Fruit fly (Drosophila melanogaster) whole organism, prepupa: Measurements from ENCODE around the gene CG5946.

Source experiments
- CG10631 ChIP-seq: fragments of 200-800 bp; sonication (Bioruptor generic); optimal IDR thresholded peaks from 2 replicates; lab custom pipeline; 2016; ENCODE audit warnings: missing biosample characterization, missing genetic modification characterization
- CG11294 ChIP-seq: fragments of 200-800 bp; sonication (Bioruptor generic); IDR thresholded peaks from 2 replicates; pipeline ENCODE4 v1.3.6; 2022; ENCODE audit warnings: missing biosample characterization, missing genetic modification characterization
- CG11762 ChIP-seq: fragments of 200-800 bp; sonication (Bioruptor generic); optimal IDR thresholded peaks from 3 replicates; lab custom pipeline; 2016; ENCODE audit warnings: missing biosample characterization, missing genetic modification characterization; ENCODE audit not compliant: insufficient read depth
- CG11902 ChIP-seq: fragments of 200-800 bp; sonication (Bioruptor generic); optimal IDR thresholded peaks from 3 replicates; lab custom pipeline; 2016; ENCODE audit warnings: missing biosample characterization, missing genetic modification characterization
- CG15336 ChIP-seq: fragments of 200-800 bp; sonication (Bioruptor generic); IDR thresholded peaks from 2 replicates; pipeline ENCODE4 v1.3.6; 2022; ENCODE audit warnings: missing biosample characterization, missing genetic modification characterization
- CG32006 ChIP-seq: fragments of 200-800 bp; sonication (Bioruptor generic); optimal IDR thresholded peaks from 3 replicates; lab custom pipeline; 2017; ENCODE audit warnings: missing biosample characterization, mild to moderate bottlenecking, missing genetic modification characterization
- CG4318 ChIP-seq: fragments of 200-800 bp; sonication (Bioruptor generic); optimal IDR thresholded peaks from 3 replicates; lab custom pipeline; 2017; ENCODE audit warnings: missing biosample characterization, mild to moderate bottlenecking, missing genetic modification characterization
- CG6163 ChIP-seq: fragments of 200-800 bp; sonication (Bioruptor generic); IDR thresholded peaks from 3 replicates; pipeline ENCODE4 v1.3.6; 2022; ENCODE audit warnings: missing biosample characterization, missing genetic modification characterization
- CG6276 ChIP-seq: fragments of 200-800 bp; sonication (Bioruptor generic); optimal IDR thresholded peaks from 2 replicates; lab custom pipeline; 2017; ENCODE audit warnings: missing biosample characterization, mild to moderate bottlenecking, missing genetic modification characterization
- CG6792 ChIP-seq: fragments of 200-800 bp; sonication (Bioruptor generic); optimal IDR thresholded peaks from 3 replicates; lab custom pipeline; 2016; ENCODE audit warnings: missing biosample characterization, missing genetic modification characterization
- CG6808 ChIP-seq: fragments of 200-800 bp; sonication (Bioruptor generic); optimal IDR thresholded peaks from 3 replicates; lab custom pipeline; 2017; ENCODE audit warnings: missing biosample characterization, missing genetic modification characterization, mild to moderate bottlenecking, moderate library complexity, missing genetic modification reagents
- CG8319 ChIP-seq: fragments of 200-800 bp; sonication (Bioruptor generic); optimal IDR thresholded peaks from 3 replicates; lab custom pipeline; 2016; ENCODE audit warnings: missing biosample characterization, missing genetic modification characterization
- CG8632 ChIP-seq: fragments of 200-800 bp; sonication (Bioruptor generic); optimal IDR thresholded peaks from 3 replicates; lab custom pipeline; 2016; ENCODE audit warnings: missing biosample characterization, missing genetic modification characterization
- Eip75B ChIP-seq: fragments of 200-800 bp; sonication (Bioruptor generic); optimal IDR thresholded peaks from 3 replicates; lab custom pipeline; 2016; ENCODE audit warnings: missing biosample characterization, missing genetic modification characterization
- Eip78C ChIP-seq: fragments of 200-800 bp; sonication (Bioruptor generic); peaks from one replicate; lab custom pipeline; 2016; ENCODE audit warnings: missing biosample characterization, missing genetic modification characterization
- Ets96B ChIP-seq: fragments of 200-800 bp; optimal IDR thresholded peaks from 2 replicates; lab custom pipeline; 2019; ENCODE audit warnings: missing biosample characterization, mild to moderate bottlenecking, missing genetic modification characterization, moderate library complexity
- Gug ChIP-seq: fragments of 200-800 bp; sonication (Bioruptor generic); IDR thresholded peaks from 2 replicates; pipeline ENCODE4 v1.3.6; 2022; ENCODE audit warnings: missing biosample characterization, missing genetic modification characterization
- Hr39 ChIP-seq: fragments of 200-800 bp; sonication (Bioruptor generic); optimal IDR thresholded peaks from 2 replicates; lab custom pipeline; 2016; ENCODE audit warnings: missing biosample characterization, missing genetic modification characterization
- Hr4 ChIP-seq: fragments of 200-800 bp; sonication (Bioruptor generic); optimal IDR thresholded peaks from 3 replicates; lab custom pipeline; 2016; ENCODE audit warnings: missing biosample characterization, missing genetic modification characterization
- OdsH ChIP-seq: fragments of 200-800 bp; sonication (Bioruptor generic); optimal IDR thresholded peaks from 3 replicates; lab custom pipeline; 2016; ENCODE audit warnings: missing biosample characterization, missing genetic modification characterization
- Smox ChIP-seq: fragments of 200-800 bp; sonication (Bioruptor generic); optimal IDR thresholded peaks from 3 replicates; lab custom pipeline; 2016; ENCODE audit warnings: missing biosample characterization, missing genetic modification characterization
- Sox102F ChIP-seq: fragments of 200-800 bp; sonication (Bioruptor generic); optimal IDR thresholded peaks from 2 replicates; lab custom pipeline; 2016; ENCODE audit warnings: missing biosample characterization, mild to moderate bottlenecking, missing genetic modification characterization
- Sox14 ChIP-seq: fragments of 200-800 bp; sonication (Bioruptor generic); optimal IDR thresholded peaks from 3 replicates; lab custom pipeline; 2016; ENCODE audit warnings: missing biosample characterization, missing genetic modification characterization
- achi ChIP-seq: fragments of 200-800 bp; sonication (Bioruptor generic); optimal IDR thresholded peaks from 3 replicates; lab custom pipeline; 2016; ENCODE audit warnings: missing biosample characterization, missing genetic modification characterization
- cyc ChIP-seq: fragments of 200-800 bp; sonication (Bioruptor generic); optimal IDR thresholded peaks from 3 replicates; lab custom pipeline; 2016; ENCODE audit warnings: missing biosample characterization, missing genetic modification characterization
- dac ChIP-seq: fragments of 200-800 bp; sonication (Bioruptor generic); optimal IDR thresholded peaks from 2 replicates; lab custom pipeline; 2017; ENCODE audit warnings: missing biosample characterization, mild to moderate bottlenecking, missing genetic modification characterization
- eg ChIP-seq: fragments of 200-800 bp; sonication (Bioruptor generic); IDR thresholded peaks from 3 replicates; pipeline ENCODE4 v1.3.6; 2022; ENCODE audit warnings: missing biosample characterization, missing genetic modification characterization
- esn ChIP-seq: fragments of 200-800 bp; sonication (Bioruptor generic); optimal IDR thresholded peaks from 2 replicates; lab custom pipeline; 2016; ENCODE audit warnings: missing biosample characterization, mild to moderate bottlenecking, missing genetic modification characterization, moderate library complexity
- fd59A ChIP-seq: fragments of 200-800 bp; sonication (Bioruptor generic); optimal IDR thresholded peaks from 2 replicates; lab custom pipeline; 2017; ENCODE audit warnings: missing biosample characterization, mild to moderate bottlenecking, missing genetic modification characterization, missing genetic modification reagents
- fd85E ChIP-seq: fragments of 200-800 bp; sonication (Bioruptor generic); optimal IDR thresholded peaks from 3 replicates; lab custom pipeline; 2016; ENCODE audit warnings: missing biosample characterization, missing genetic modification characterization
- lz ChIP-seq: fragments of 200-800 bp; sonication (Bioruptor generic); optimal IDR thresholded peaks from 3 replicates; lab custom pipeline; 2016; ENCODE audit warnings: missing biosample characterization, missing genetic modification characterization
- salr ChIP-seq, 2 experiments: fragments of 200-800 bp; sonication (Bioruptor generic); optimal IDR thresholded peaks; 3 replicates each; lab custom pipeline; 2016 to 2018; ENCODE audit warnings: missing biosample characterization in 2 of 2, missing genetic modification characterization in 2 of 2, mild to moderate bottlenecking in 1 of 2
- spab ChIP-seq: fragments of 200-800 bp; sonication (Bioruptor generic); optimal IDR thresholded peaks from 2 replicates; lab custom pipeline; 2017; ENCODE audit warnings: missing biosample characterization, mild to moderate bottlenecking, missing genetic modification characterization, missing genetic modification reagents
- topi ChIP-seq: fragments of 200-800 bp; sonication (Bioruptor generic); optimal IDR thresholded peaks from 3 replicates; lab custom pipeline; 2016; ENCODE audit warnings: missing biosample characterization, missing genetic modification characterization

The CG5946 gene

DNA sequence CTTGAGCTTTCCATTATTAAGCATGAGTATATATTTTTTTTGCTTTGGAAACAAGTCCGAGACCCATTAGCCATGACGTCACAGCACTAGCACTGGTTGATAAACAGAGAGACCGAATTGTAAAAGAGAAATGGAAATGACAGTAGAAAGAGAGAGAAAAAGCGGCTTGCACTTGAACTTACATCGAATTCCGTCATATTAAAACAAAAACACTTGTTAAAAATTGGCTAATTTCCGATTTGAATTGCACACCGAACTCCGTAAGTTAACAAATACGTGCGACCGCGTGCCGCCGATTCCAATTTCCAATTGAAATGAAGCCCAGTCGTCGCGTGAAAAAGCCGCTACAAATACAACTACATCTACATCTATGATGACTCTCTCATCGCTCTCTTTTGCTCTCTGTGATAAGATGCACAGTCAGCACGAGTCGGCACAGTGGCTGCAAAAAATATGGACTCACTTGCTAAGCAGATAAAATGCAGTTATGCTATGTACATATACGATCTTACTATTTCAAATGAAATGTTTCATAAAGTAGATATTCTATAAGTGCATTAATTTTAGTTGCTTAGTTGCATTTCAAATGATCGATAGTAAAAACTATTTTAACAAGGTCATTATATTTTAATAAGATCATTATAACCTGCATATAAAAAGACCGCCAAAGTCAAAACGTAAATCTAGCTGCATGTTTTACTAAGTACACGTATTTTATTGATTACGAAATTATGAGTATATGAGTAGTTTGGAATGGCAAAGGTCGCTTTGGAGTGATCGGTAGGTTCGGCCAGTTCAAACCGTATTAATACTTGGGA lies 2.2 kb downstream of the CG5946 start (continued):
- TF ChIP-seq eg (GFP tag; lab: Robert Waterston, UW) (peak; percentile 61; the same call in 2 of the 3 replicates), cyc (GFP tag; lab: Kevin White, UChicago) (no peak), topi (GFP tag; lab: Kevin White, UChicago) (peak; percentile 3), Eip78C (GFP tag; lab: Kevin White, UChicago) (peak; percentile 64), lz (GFP tag; lab: Kevin White, UChicago) (peak; percentile 38), Ets96B (tag; lab: Kevin White, UChicago) (peak; percentile 5)

DNA sequence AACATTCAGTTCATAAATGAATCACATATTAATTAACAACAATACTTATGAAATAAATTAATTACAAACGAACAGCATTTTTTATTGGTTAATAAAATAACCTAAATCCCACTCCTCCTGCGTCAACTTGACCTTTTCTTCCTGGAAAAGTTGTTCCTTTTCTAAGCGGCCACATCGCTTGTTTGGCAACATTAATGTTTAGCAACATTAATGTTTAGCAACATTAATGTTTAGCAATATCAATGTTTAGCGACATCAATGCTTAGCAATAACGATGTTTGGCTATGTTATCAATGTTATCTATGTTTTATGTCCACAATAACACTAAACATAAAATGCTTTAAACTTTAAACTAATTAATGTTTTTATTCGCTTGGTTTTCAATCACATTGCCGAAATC lies 5.4 kb downstream of the CG5946 start:
- TF ChIP-seq Eip75B (GFP tag; lab: Kevin White, UChicago) (no peak), Hr39 (GFP tag; lab: Kevin White, UChicago) (no peak), dac (GFP tag; lab: Kevin White, UChicago) (no peak), Gug (no peak), CG11762 (GFP tag; lab: Kevin White, UChicago) (no peak), fd59A (GFP tag; lab: Kevin White, UChicago) (no peak), Hr4 (GFP tag; lab: Kevin White, UChicago) (no peak), CG11902 (GFP tag; lab: Kevin White, UChicago) (no peak), CG6276 (GFP tag; lab: Kevin White, UChicago) (no peak), CG15336 (GFP tag; lab: Robert Waterston, UW) (no peak), CG4318 (GFP tag; lab: Kevin White, UChicago) (no peak), Smox (no peak), topi (GFP tag; lab: Kevin White, UChicago) (no peak)

DNA sequence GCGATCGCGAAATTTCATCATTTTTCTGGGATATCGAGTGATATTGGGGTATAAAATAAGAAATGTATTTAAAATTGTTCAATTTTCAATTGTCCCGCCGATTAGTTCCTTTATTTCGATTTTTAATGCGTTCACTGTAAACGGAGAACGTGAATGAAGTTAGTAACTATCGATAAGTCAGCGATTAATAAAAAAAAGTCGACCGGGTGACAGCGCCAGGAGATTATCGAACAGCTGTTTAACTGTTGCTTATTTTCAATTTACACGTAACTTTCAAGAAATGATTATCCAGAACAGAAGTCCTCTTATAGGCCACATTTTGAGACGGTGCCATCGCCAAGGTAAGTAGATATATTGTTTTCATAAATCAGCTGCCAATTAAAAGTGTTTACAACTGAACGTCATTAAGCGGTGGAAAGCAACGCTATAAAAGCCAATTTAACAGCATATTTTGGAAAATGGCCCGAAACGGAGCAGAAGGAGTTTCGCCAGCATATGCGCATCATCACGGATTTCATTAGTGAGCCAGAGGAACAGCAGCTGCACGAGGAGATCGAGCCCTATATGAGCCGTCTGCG lies 6.8 kb downstream of the CG5946 start, which contains the start of gene CG14130:
Gene CG14130 (plus strand): TSS at position 225 of the 578 bp plus-strand sequence.
- no peak for TF ChIP-seq Hr39 (GFP tag; lab: Kevin White, UChicago)
- peak; percentile 71 for TF ChIP-seq achi (GFP tag; lab: Kevin White, UChicago)

DNA sequence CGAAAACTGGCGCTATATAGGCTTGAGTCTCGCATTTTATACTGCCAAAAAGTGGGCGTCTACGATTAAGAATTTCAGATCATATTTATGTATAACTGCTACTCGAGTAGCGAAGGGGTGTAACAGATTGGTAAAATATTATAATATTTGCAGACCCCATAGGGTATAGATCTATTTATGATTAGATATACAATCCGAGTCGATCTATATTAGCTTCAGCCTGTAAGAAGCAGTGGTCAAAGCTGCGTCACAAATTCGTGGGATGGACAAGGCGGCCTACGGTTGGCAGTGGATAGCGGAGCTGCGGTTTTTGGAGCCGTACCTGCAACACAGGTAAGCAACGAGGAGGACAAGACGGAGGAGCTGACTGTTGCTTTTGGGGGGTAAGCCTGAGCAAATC lies 7.4 kb downstream of the CG5946 start, which contains the start of gene Cubn2:
Gene Cubn2 (minus strand): TSS at position 101 of the 400 bp plus-strand sequence.
- TF ChIP-seq CG6792 (GFP tag; lab: Kevin White, UChicago) = no peak
- no peak for TF ChIP-seq fd85E (GFP tag; lab: Kevin White, UChicago)
- TF ChIP-seq spab = no peak
- no peak for TF ChIP-seq Smox
- no peak for TF ChIP-seq CG11294
- TF ChIP-seq Hr4 (GFP tag; lab: Kevin White, UChicago) = no peak
- TF ChIP-seq esn = no peak
- no peak for TF ChIP-seq Sox14 (GFP tag; lab: Kevin White, UChicago)
- TF ChIP-seq salr (GFP tag; optimal IDR thresholded peaks at IDR 0.05; lab: Kevin White, UChicago) = no peak
- no peak for TF ChIP-seq cyc (GFP tag; lab: Kevin White, UChicago)
- TF ChIP-seq CG11902 (GFP tag; lab: Kevin White, UChicago) = no peak
- no peak for TF ChIP-seq CG8319 (GFP tag; lab: Kevin White, UChicago)
- TF ChIP-seq achi (GFP tag; lab: Kevin White, UChicago) = no peak
- no peak for TF ChIP-seq eg (GFP tag; lab: Robert Waterston, UW)
- TF ChIP-seq OdsH = no peak
- TF ChIP-seq Sox102F (GFP tag; lab: Kevin White, UChicago) = no peak
- no peak for TF ChIP-seq CG6808
- no peak for TF ChIP-seq Ets96B (tag; lab: Kevin White, UChicago)

DNA sequence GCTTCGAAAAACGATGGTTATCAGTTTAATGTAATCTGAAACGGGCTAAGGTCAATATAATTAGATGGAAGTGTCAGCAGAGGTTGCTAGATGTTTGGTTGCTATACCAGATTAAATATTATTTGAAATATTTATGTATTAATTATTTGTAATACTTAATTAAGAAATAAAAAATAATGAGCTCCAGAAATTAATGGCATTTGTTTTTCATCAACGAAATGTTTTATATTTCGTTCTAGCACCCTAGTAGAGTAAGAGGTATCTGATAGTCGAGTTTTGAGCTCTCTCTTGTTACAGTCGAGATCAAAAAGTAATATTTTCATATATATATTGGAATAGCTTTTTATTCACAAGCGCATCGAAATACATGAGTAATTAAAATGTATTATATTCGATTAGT lies 20.5 kb downstream of the CG5946 start:
- no peak for TF ChIP-seq CG10631 (GFP tag; lab: Kevin White, UChicago)
- TF ChIP-seq CG6808 = no peak
- TF ChIP-seq CG8632 = no peak
- no peak for TF ChIP-seq CG11762 (GFP tag; lab: Kevin White, UChicago)
- TF ChIP-seq Eip78C (GFP tag; lab: Kevin White, UChicago) = no peak
- no peak for TF ChIP-seq esn
- TF ChIP-seq CG6163 = no peak
- no peak for TF ChIP-seq CG32006 (GFP tag; lab: Kevin White, UChicago)
